Fruit fly (Drosophila melanogaster) whole organism, embryonic: ENCODE results near the gene HP5.

Experiments used
- B-H2 ChIP-seq: fragments of 200-800 bp; sonication (Bioruptor generic); optimal IDR thresholded peaks from 2 replicates; lab custom pipeline; 2018; ENCODE audit warnings: missing biosample characterization, mild to moderate bottlenecking, missing genetic modification characterization
- C15 ChIP-seq: fragments of 200-800 bp; sonication (Bioruptor generic); IDR thresholded peaks from 3 replicates; pipeline ENCODE4 v1.3.6; 2022; ENCODE audit warnings: missing biosample characterization, missing genetic modification characterization
- CG11695 ChIP-seq: fragments of 200-800 bp; sonication (Bioruptor generic); IDR thresholded peaks from 3 replicates; pipeline ENCODE4 v1.3.6; 2022; ENCODE audit warnings: missing biosample characterization, missing genetic modification characterization
- CG13424 ChIP-seq: fragments of 200-800 bp; sonication (Bioruptor generic); optimal IDR thresholded peaks from 2 replicates; lab custom pipeline; 2019; ENCODE audit warnings: missing biosample characterization, mild to moderate bottlenecking, missing genetic modification characterization, moderate library complexity
- CG15514 ChIP-seq: fragments of 200-800 bp; sonication (Bioruptor generic); optimal IDR thresholded peaks from 3 replicates; lab custom pipeline; 2017; ENCODE audit warnings: missing biosample characterization, missing genetic modification characterization, mild to moderate bottlenecking, moderate library complexity, missing genetic modification reagents
- CG1602 ChIP-seq: fragments of 200-800 bp; sonication (Bioruptor generic); optimal IDR thresholded peaks from 3 replicates; lab custom pipeline; 2016; ENCODE audit warnings: missing biosample characterization, missing genetic modification characterization
- CG1603 ChIP-seq: fragments of 200-800 bp; sonication (Bioruptor generic); optimal IDR thresholded peaks from 2 replicates; lab custom pipeline; 2019; ENCODE audit warnings: missing biosample characterization, mild to moderate bottlenecking, missing genetic modification characterization, moderate library complexity
- CG16813 ChIP-seq: fragments of 200-800 bp; sonication (Bioruptor generic); IDR thresholded peaks from 3 replicates; pipeline ENCODE4 v1.3.6; 2022; ENCODE audit warnings: missing biosample characterization, missing genetic modification characterization; ENCODE audit not compliant: partially characterized antibody
- CG17361 ChIP-seq: fragments of 200-800 bp; sonication (Bioruptor generic); IDR thresholded peaks from 3 replicates; pipeline ENCODE4 v1.3.6; 2022; ENCODE audit warnings: missing biosample characterization, missing genetic modification characterization
- CG18764 ChIP-seq: fragments of 200-800 bp; sonication (Bioruptor generic); optimal IDR thresholded peaks from 3 replicates; lab custom pipeline; 2016; ENCODE audit warnings: missing biosample characterization, missing genetic modification characterization
- CG4404 ChIP-seq: fragments of 200-800 bp; sonication (Bioruptor generic); IDR thresholded peaks from 2 replicates; pipeline ENCODE4 v1.3.6; 2022; ENCODE audit warnings: missing biosample characterization, missing genetic modification characterization
- CG4617 ChIP-seq: fragments of 200-800 bp; sonication (Bioruptor generic); optimal IDR thresholded peaks from 3 replicates; lab custom pipeline; 2016; ENCODE audit warnings: missing biosample characterization, missing genetic modification characterization, borderline replicate concordance
- CG4730 ChIP-seq: fragments of 200-800 bp; sonication (Bioruptor generic); IDR thresholded peaks from 2 replicates; pipeline ENCODE4 v1.3.6; 2022; ENCODE audit warnings: missing biosample characterization, missing genetic modification characterization
- CG6272 ChIP-seq: fragments of 200-800 bp; sonication (Bioruptor generic); IDR thresholded peaks from 2 replicates; pipeline ENCODE4 v1.3.6; 2022; ENCODE audit warnings: missing biosample characterization, missing genetic modification characterization
- CG7963 ChIP-seq: fragments of 200-800 bp; sonication (Bioruptor generic); IDR thresholded peaks from 3 replicates; pipeline ENCODE4 v1.3.6; 2022; ENCODE audit warnings: missing biosample characterization, missing genetic modification characterization; ENCODE audit not compliant: partially characterized antibody
- CG8765 ChIP-seq: fragments of 200-800 bp; sonication (Bioruptor generic); IDR thresholded peaks from 2 replicates; pipeline ENCODE4 v1.3.6; 2022; ENCODE audit warnings: missing biosample characterization, missing genetic modification characterization
- CG9727 ChIP-seq: fragments of 200-800 bp; sonication (Bioruptor generic); optimal IDR thresholded peaks from 3 replicates; lab custom pipeline; 2017; ENCODE audit warnings: missing biosample characterization, mild to moderate bottlenecking, missing genetic modification characterization
- CkIIα-i1 ChIP-seq: fragments of 200-800 bp; sonication (Bioruptor generic); IDR thresholded peaks from 2 replicates; pipeline ENCODE4 v1.3.6; 2022; ENCODE audit warnings: missing biosample characterization, missing genetic modification characterization
- D19B ChIP-seq: fragments of 200-800 bp; sonication (Bioruptor generic); optimal IDR thresholded peaks from 2 replicates; lab custom pipeline; 2017; ENCODE audit warnings: missing biosample characterization, mild to moderate bottlenecking, missing genetic modification characterization
- Dbx ChIP-seq: fragments of 200-800 bp; sonication (Bioruptor generic); IDR thresholded peaks from 3 replicates; pipeline ENCODE4 v1.3.6; 2022; ENCODE audit warnings: missing biosample characterization, missing genetic modification characterization
- Fer1 ChIP-seq: fragments of 200-800 bp; sonication (Bioruptor generic); optimal IDR thresholded peaks from 2 replicates; lab custom pipeline; 2017; ENCODE audit warnings: missing biosample characterization, mild to moderate bottlenecking, missing genetic modification characterization
- H15 ChIP-seq: fragments of 200-800 bp; sonication (Bioruptor generic); IDR thresholded peaks from 3 replicates; pipeline ENCODE4 v1.3.6; 2022; ENCODE audit warnings: missing biosample characterization, missing genetic modification characterization
- HHEX ChIP-seq: fragments of 200-800 bp; sonication (Bioruptor generic); optimal IDR thresholded peaks from 3 replicates; lab custom pipeline; 2017; ENCODE audit warnings: missing biosample characterization, mild to moderate bottlenecking, missing genetic modification characterization, missing genetic modification reagents
- Hr51 ChIP-seq, 2 experiments: fragments of 200-800 bp; sonication (Bioruptor generic); optimal IDR thresholded peaks; 2 replicates in 1 of 2; 3 replicates in 1 of 2; lab custom pipeline; 2016 to 2018; ENCODE audit warnings: missing biosample characterization in 2 of 2, missing genetic modification characterization in 2 of 2, mild to moderate bottlenecking in 1 of 2, moderate library complexity in 1 of 2
- Oaz ChIP-seq: fragments of 200-800 bp; sonication (Bioruptor generic); IDR thresholded peaks from 2 replicates; pipeline ENCODE4 v1.3.6; 2022; ENCODE audit warnings: missing biosample characterization, missing genetic modification characterization
- Scr ChIP-seq: fragments of 200-800 bp; sonication (Bioruptor generic); IDR thresholded peaks from 2 replicates; pipeline ENCODE4 v1.3.6; 2022; ENCODE audit warnings: missing biosample characterization, missing genetic modification characterization; ENCODE audit not compliant: partially characterized antibody
- Sox100B ChIP-seq: fragments of 200-800 bp; sonication (Bioruptor generic); optimal IDR thresholded peaks from 3 replicates; lab custom pipeline; 2018; ENCODE audit warnings: missing biosample characterization, mild to moderate bottlenecking, missing genetic modification characterization
- Sry-β ChIP-seq: fragments of 200-800 bp; sonication (Bioruptor generic); optimal IDR thresholded peaks from 2 replicates; lab custom pipeline; 2018; ENCODE audit warnings: missing biosample characterization, mild to moderate bottlenecking, missing genetic modification characterization, moderate library complexity
- Taf1 ChIP-seq: fragments of 200-800 bp; sonication (Bioruptor generic); IDR thresholded peaks from 2 replicates; pipeline ENCODE4 v1.3.6; 2022; ENCODE audit warnings: missing biosample characterization, missing genetic modification characterization
- amos ChIP-seq: fragments of 200-800 bp; sonication (Bioruptor generic); IDR thresholded peaks from 2 replicates; pipeline ENCODE4 v1.3.6; 2022; ENCODE audit warnings: missing biosample characterization, missing genetic modification characterization; ENCODE audit not compliant: partially characterized antibody
- cato ChIP-seq: fragments of 200-800 bp; sonication (Bioruptor generic); optimal IDR thresholded peaks from 2 replicates; lab custom pipeline; 2016; ENCODE audit warnings: missing biosample characterization, missing genetic modification characterization, borderline replicate concordance
- chif ChIP-seq, 2 experiments: fragments of 200-800 bp; sonication (Bioruptor generic); optimal IDR thresholded peaks; 3 replicates each; lab custom pipeline; 2016; ENCODE audit warnings: missing biosample characterization in 2 of 2, missing genetic modification characterization in 2 of 2
- ci ChIP-seq: fragments of 200-800 bp; sonication (Bioruptor generic); IDR thresholded peaks from 3 replicates; pipeline ENCODE4 v1.3.6; 2022; ENCODE audit warnings: missing biosample characterization, missing genetic modification characterization
- croc ChIP-seq: fragments of 200-800 bp; sonication (Bioruptor generic); conservative IDR thresholded peaks from 3 replicates; pipeline ENCODE4 v1.3.6; 2022; ENCODE audit warnings: missing biosample characterization, missing genetic modification characterization
- dati ChIP-seq: fragments of 200-800 bp; sonication (Bioruptor generic); IDR thresholded peaks from 2 replicates; pipeline ENCODE4 v1.3.6; 2022; ENCODE audit warnings: missing biosample characterization, missing genetic modification characterization
- eve ChIP-seq, 2 experiments: fragments of >200 bp; optimal IDR thresholded peaks; 2 replicates each; lab custom pipeline; 2017; ENCODE audit warnings: missing biosample characterization in 2 of 2, missing genetic modification characterization in 2 of 2
- fd102C ChIP-seq: fragments of 200-800 bp; sonication (Bioruptor generic); optimal IDR thresholded peaks from 2 replicates; lab custom pipeline; 2018; ENCODE audit warnings: missing biosample characterization, mild to moderate bottlenecking, missing genetic modification characterization, moderate library complexity
- fd3F ChIP-seq: fragments of 200-800 bp; sonication (Bioruptor generic); optimal IDR thresholded peaks from 2 replicates; lab custom pipeline; 2018; ENCODE audit warnings: missing biosample characterization, mild to moderate bottlenecking, missing genetic modification characterization, moderate library complexity
- hkb ChIP-seq, 2 experiments: fragments of 200-800 bp in 1 of 2; fragments of >200 bp in 1 of 2; sonication (Bioruptor generic) in 1 of 2; IDR thresholded peaks in 1 of 2; optimal IDR thresholded peaks in 1 of 2; 2 replicates each; pipeline versions ENCODE4 v1.3.6 to Lab custom; 2017 to 2022; ENCODE audit warnings: missing biosample characterization in 1 of 2, missing genetic modification characterization in 1 of 2
- inv ChIP-seq: fragments of 200-800 bp; sonication (Bioruptor generic); IDR thresholded peaks from 2 replicates; pipeline ENCODE4 v1.3.6; 2022; ENCODE audit warnings: missing biosample characterization, missing genetic modification characterization; ENCODE audit not compliant: partially characterized antibody
- jing ChIP-seq: fragments of 200-800 bp; sonication (Bioruptor generic); optimal IDR thresholded peaks from 2 replicates; lab custom pipeline; 2018; ENCODE audit warnings: missing biosample characterization, mild to moderate bottlenecking, missing genetic modification characterization
- kni ChIP-seq: fragments of 200-800 bp; sonication (Bioruptor generic); optimal IDR thresholded peaks from 3 replicates; lab custom pipeline; 2017; ENCODE audit warnings: mild to moderate bottlenecking, missing biosample characterization, missing genetic modification reagents, missing genetic modification characterization
- nmo ChIP-seq: fragments of 200-800 bp; sonication (Bioruptor generic); optimal IDR thresholded peaks from 2 replicates; lab custom pipeline; 2018; ENCODE audit warnings: missing biosample characterization, mild to moderate bottlenecking, missing genetic modification characterization, moderate library complexity
- pb ChIP-seq: fragments of 200-800 bp; sonication (Bioruptor generic); optimal IDR thresholded peaks from 3 replicates; lab custom pipeline; 2016; ENCODE audit warnings: missing biosample characterization, missing genetic modification characterization
- pfk ChIP-seq: fragments of 200-800 bp; sonication (Bioruptor generic); optimal IDR thresholded peaks from 2 replicates; lab custom pipeline; 2018; ENCODE audit warnings: missing biosample characterization, mild to moderate bottlenecking, missing genetic modification characterization, moderate library complexity
- run ChIP-seq: fragments of 200-800 bp; sonication (Bioruptor generic); optimal IDR thresholded peaks from 3 replicates; lab custom pipeline; 2018; ENCODE audit warnings: missing biosample characterization, mild to moderate bottlenecking, missing genetic modification characterization
- sna ChIP-seq: fragments of 200-800 bp; sonication (Bioruptor generic); IDR thresholded peaks from 2 replicates; pipeline ENCODE4 v1.3.6; 2022; ENCODE audit warnings: missing biosample characterization, missing genetic modification characterization; ENCODE audit not compliant: partially characterized antibody
- sug ChIP-seq: fragments of 200-800 bp; optimal IDR thresholded peaks from 2 replicates; lab custom pipeline; 2019; ENCODE audit warnings: missing biosample characterization, mild to moderate bottlenecking, missing genetic modification characterization, moderate library complexity
- wor ChIP-seq: fragments of 200-800 bp; sonication (Bioruptor generic); IDR thresholded peaks from 2 replicates; pipeline ENCODE4 v1.3.6; 2022; ENCODE audit warnings: missing biosample characterization, missing genetic modification characterization

HP5 gene

DNA sequence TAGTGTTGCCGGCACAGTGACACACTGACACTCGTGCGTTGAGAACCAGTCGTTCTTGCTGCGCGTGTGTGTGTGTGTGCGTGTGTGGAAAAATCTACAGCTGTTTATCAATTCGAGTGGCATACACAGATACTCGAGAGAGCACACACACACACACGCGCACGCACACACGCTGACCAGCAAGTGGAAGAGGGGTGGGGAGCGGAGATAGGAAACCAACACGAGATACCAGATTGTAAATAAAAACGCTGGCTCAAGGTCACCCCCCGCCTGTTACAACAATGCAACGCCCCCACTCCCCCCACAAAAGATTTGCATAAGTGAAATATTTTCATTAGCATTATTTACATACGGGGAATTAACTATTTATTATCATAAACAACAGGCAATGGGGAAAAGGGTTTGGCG, 27.3 kb upstream of the HP5 start (continued):
- TF ChIP-seq jing (GFP tag; lab: Kevin White, UChicago) (no peak), wor (no peak), Hr51 (GFP tag; optimal IDR thresholded peaks at IDR 0.05; lab: Kevin White, UChicago) (no peak), chif (GFP tag; optimal IDR thresholded peaks at IDR 0.05; lab: Kevin White, UChicago) (no peak), CG8765 (GFP tag; lab: Robert Waterston, UW) (no peak), CG13424 (tag; lab: Kevin White, UChicago) (peak; percentile 34), B-H2 (GFP tag; lab: Kevin White, UChicago) (no peak), CG15514 (GFP tag; lab: Kevin White, UChicago) (peak; percentile 53), CG1602 (no peak), CG4730 (GFP tag; lab: Robert Waterston, UW) (no peak), CG17361 (GFP tag; lab: Robert Waterston, UW) (no peak), CG16813 (GFP tag; lab: Robert Waterston, UW) (no peak), CG6272 (GFP tag; lab: Robert Waterston, UW) (no peak), CG1603 (tag; lab: Kevin White, UChicago) (no peak), kni (GFP tag; lab: Kevin White, UChicago) (peak; percentile 59), Sry-β (GFP tag; lab: Kevin White, UChicago) (peak; percentile 4), C15 (GFP tag; lab: Robert Waterston, UW) (no peak), CkIIα-i1 (GFP tag; lab: Robert Waterston, UW) (no peak), H15 (GFP tag; lab: Robert Waterston, UW) (no peak), run (tag; lab: Kevin White, UChicago) (no peak), CG7963 (GFP tag; lab: Robert Waterston, UW) (no peak), pb (GFP tag; lab: Kevin White, UChicago) (peak; percentile 11), eve (GFP tag; optimal IDR thresholded peaks at IDR 0.05; lab: Kevin White, UChicago) (no peak), HHEX (peak; percentile 66), CG9727 (GFP tag; lab: Kevin White, UChicago) (peak; percentile 20), fd3F (GFP tag; lab: Kevin White, UChicago) (peak; percentile 25), CG11695 (GFP tag; lab: Robert Waterston, UW) (no peak), Dbx (0 out of 3 replicates have a peak, but pooled peaks have one; percentile 41), CG18764 (GFP tag; lab: Kevin White, UChicago) (no peak), ci (GFP tag; lab: Robert Waterston, UW) (0 out of 3 replicates have a peak, but pooled peaks have one; percentile 21), hkb (optimal IDR thresholded peaks at IDR 0.05; lab: Kevin White, UChicago) (no peak), hkb (GFP tag; IDR thresholded peaks at IDR 0.05; lab: Robert Waterston, UW) (0 out of 2 replicates have a peak, but pooled peaks have one; percentile 30), amos (no peak), CG4404 (GFP tag; lab: Robert Waterston, UW) (no peak), inv (GFP tag; lab: Robert Waterston, UW) (no peak), nmo (GFP tag; lab: Kevin White, UChicago) (no peak), croc (GFP tag; lab: Robert Waterston, UW) (no peak), sug (tag; lab: Kevin White, UChicago) (peak; percentile 91), Scr (no peak), Oaz (no peak), Sox100B (peak; percentile 47), Taf1 (GFP tag; lab: Robert Waterston, UW) (no peak), sna (GFP tag; lab: Robert Waterston, UW) (0 out of 2 replicates have a peak, but pooled peaks have one; percentile 21), fd102C (GFP tag; lab: Kevin White, UChicago) (no peak), Fer1 (peak; percentile 81), D19B (GFP tag; lab: Kevin White, UChicago) (no peak), pfk (no peak), cato (GFP tag; lab: Kevin White, UChicago) (no peak), CG4617 (GFP tag; lab: Kevin White, UChicago) (no peak), dati (GFP tag; lab: Robert Waterston, UW) (no peak)
